Fruit fly (Drosophila melanogaster): ENCODE results near the gene NAAT1.
A peak's percentile ranks its signal among the peaks of the same experiment; 100 is the strongest.

The NAAT1 gene

DNA sequence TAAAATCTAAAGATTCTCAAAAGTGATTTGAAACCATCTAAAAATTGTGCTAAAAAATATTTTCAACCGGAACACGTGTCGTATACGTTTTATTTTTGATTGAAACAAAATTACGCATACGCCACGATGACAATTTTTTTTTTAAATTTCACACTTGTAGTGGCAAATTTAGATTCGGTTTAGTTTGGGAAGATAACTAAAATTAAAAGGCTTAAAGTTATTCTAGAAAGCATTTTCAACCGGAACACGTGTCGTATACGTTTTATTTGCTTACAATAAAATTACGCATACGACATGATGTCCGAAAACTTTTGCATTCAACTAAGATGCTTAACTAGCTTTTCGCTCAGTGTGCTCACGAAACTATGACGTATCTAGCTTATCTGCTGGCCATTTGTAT is 51.8 kb downstream of the NAAT1 start:
- TF ChIP-seq amos (GFP tag; IDR thresholded peaks at IDR 0.05; ENCODE audit: partially characterized antibody) (no peak), CG10267 (tag; optimal IDR thresholded peaks at IDR 0.05) (peak; percentile 2), Poxn (GFP tag; IDR thresholded peaks at IDR 0.05) (no peak), CG3726 (GFP tag; IDR thresholded peaks at IDR 0.05) (no peak), twi (tag; optimal IDR thresholded peaks at IDR 0.05) (no peak), CG10979 (tag; optimal IDR thresholded peaks at IDR 0.05) (peak; percentile 69), Optix (GFP tag; IDR thresholded peaks at IDR 0.05) (no peak), CG3281 (GFP tag; optimal IDR thresholded peaks at IDR 0.05) (no peak), fd3F (GFP tag; optimal IDR thresholded peaks at IDR 0.05) (no peak), CG7372 (GFP tag; IDR thresholded peaks at IDR 0.05) (peak; percentile 82), sens (GFP tag) (peak; percentile 41), CG13775 (GFP tag; optimal IDR thresholded peaks at IDR 0.05) (peak; percentile 32), vnd (GFP tag; IDR thresholded peaks at IDR 0.05; ENCODE audit: partially characterized antibody) (no peak), gcm2 (GFP tag; optimal IDR thresholded peaks at IDR 0.05) (no peak), knrl (GFP tag; IDR thresholded peaks at IDR 0.05; ENCODE audit: partially characterized antibody) (no peak), mld (GFP tag; IDR thresholded peaks at IDR 0.05; ENCODE audit: partially characterized antibody) (no peak), CG15479 (GFP tag; optimal IDR thresholded peaks at IDR 0.05) (no peak), en (GFP tag; optimal IDR thresholded peaks at IDR 0.05) (no peak), lilli (GFP tag; optimal IDR thresholded peaks at IDR 0.05) (peak; percentile 10), Nf-YA (GFP tag; IDR thresholded peaks at IDR 0.05) (no peak), CG16779 (GFP tag; IDR thresholded peaks at IDR 0.05) (no peak), Bgb (GFP tag; IDR thresholded peaks at IDR 0.05; ENCODE audit: partially characterized antibody) (no peak), CG12659 (GFP tag; optimal IDR thresholded peaks at IDR 0.05) (no peak), Antp (GFP tag; optimal IDR thresholded peaks at IDR 0.05) (no peak), CG6765 (GFP tag; optimal IDR thresholded peaks at IDR 0.05) (no peak), gem (tag; optimal IDR thresholded peaks at IDR 0.05) (peak; percentile 40), HLHmδ (GFP tag; optimal IDR thresholded peaks at IDR 0.05) (no peak), Deaf1 (tag; optimal IDR thresholded peaks at IDR 0.05) (no peak), Myb (GFP tag; optimal IDR thresholded peaks at IDR 0.05) (no peak), CG7556 (GFP tag; optimal IDR thresholded peaks at IDR 0.05) (peak; percentile 19), TFAM (GFP tag; optimal IDR thresholded peaks at IDR 0.05) (no peak), CG1602 (GFP tag; optimal IDR thresholded peaks at IDR 0.05) (no peak), fd102C (GFP tag; optimal IDR thresholded peaks at IDR 0.05) (peak; percentile 44), CG2120 (GFP tag; optimal IDR thresholded peaks at IDR 0.05) (peak; percentile 2), CG12236 (GFP tag; optimal IDR thresholded peaks at IDR 0.05) (no peak), da (GFP tag; optimal IDR thresholded peaks at IDR 0.05) (no peak), pum (GFP tag; optimal IDR thresholded peaks at IDR 0.05) (no peak), CG14710 (tag; optimal IDR thresholded peaks at IDR 0.05) (peak; percentile 4), CG18619 (GFP tag; optimal IDR thresholded peaks at IDR 0.05) (no peak), schlank (tag; optimal IDR thresholded peaks at IDR 0.05) (no peak), Camta (GFP tag; optimal IDR thresholded peaks at IDR 0.05) (no peak), Meics (GFP tag; optimal IDR thresholded peaks at IDR 0.05) (peak; percentile 38), Sox102F (GFP tag; optimal IDR thresholded peaks at IDR 0.05) (no peak), kay (GFP tag; optimal IDR thresholded peaks at IDR 0.05) (no peak), Mes4 (GFP tag; optimal IDR thresholded peaks at IDR 0.05) (no peak), zen (tag; optimal IDR thresholded peaks at IDR 0.05) (peak; percentile 21), pb (GFP tag; optimal IDR thresholded peaks at IDR 0.05) (no peak), CG17612 (GFP tag; IDR thresholded peaks at IDR 0.05) (no peak), CG6689 (GFP tag; IDR thresholded peaks at IDR 0.05) (no peak), CG11504 (tag; optimal IDR thresholded peaks at IDR 0.05) (peak; percentile 34), caup (GFP tag; optimal IDR thresholded peaks at IDR 0.05; ENCODE audit: severe bottlenecking) (no peak)

Data from whole organism, embryonic.